Fruit fly (Drosophila melanogaster): ENCODE measurements around the gene CG14341.

The CG14341 gene

DNA sequence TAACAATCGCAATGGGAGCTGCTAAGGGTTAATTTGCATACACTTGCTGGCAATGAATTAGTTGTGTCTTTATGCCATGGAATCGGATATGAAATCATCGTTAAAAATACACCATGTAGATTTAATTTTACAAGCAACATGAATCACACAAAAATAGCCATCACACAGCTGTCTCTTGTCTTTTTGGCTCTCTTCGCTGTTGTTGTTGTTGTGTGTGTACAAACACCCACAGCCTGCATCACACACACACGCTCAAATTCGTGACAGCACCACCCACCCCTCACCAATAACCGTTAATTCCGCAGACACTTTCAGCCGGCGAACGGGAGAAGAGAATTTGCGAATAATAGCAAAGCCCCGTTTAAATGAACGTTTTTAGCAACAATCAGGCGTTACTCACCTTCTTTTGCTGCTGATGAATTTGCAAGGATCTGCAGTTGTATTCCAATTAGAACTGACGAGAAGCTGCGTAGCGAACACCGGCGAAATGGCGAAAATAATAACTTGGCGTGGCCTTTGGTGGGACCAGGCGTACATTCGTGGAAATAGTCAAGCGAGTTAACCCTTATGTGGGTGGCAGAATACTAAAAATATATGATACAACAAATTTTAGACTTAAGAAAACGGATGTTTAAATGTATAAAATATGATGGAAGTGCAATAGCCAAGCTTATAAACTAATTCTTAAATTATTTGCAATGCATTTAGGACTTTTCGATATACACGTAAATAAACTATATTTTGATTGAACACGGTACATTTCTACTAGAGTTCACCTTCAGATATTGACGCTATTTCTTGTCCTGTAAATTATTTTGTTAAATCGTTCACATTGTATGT is 8.4 kb upstream of the CG14341 start, which contains the start of gene capt (continued):
- TF ChIP-seq Lpt (GFP tag; optimal IDR thresholded peaks at IDR 0.05) (no peak), net (GFP tag; optimal IDR thresholded peaks at IDR 0.05) (no peak), svp (GFP tag) (peak; percentile 74), ss (GFP tag; optimal IDR thresholded peaks at IDR 0.05) (peak; percentile 33 to 50), CG34406 (GFP tag; optimal IDR thresholded peaks at IDR 0.05) (peak; percentile 27), Met (GFP tag; optimal IDR thresholded peaks at IDR 0.05) (peak; percentile 59), CG31627 (GFP tag; optimal IDR thresholded peaks at IDR 0.05) (peak; percentile 65), CG3032 (tag; optimal IDR thresholded peaks at IDR 0.05) (peak; percentile 51), fd85E (GFP tag; optimal IDR thresholded peaks at IDR 0.05) (no peak), fkh (GFP tag; optimal IDR thresholded peaks at IDR 0.05) (peak; percentile 30), CG8632 (GFP tag; optimal IDR thresholded peaks at IDR 0.05) (no peak), acj6 (GFP tag; optimal IDR thresholded peaks at IDR 0.05) (no peak), CG9139 (GFP tag; optimal IDR thresholded peaks at IDR 0.05) (no peak), CG11294 (GFP tag; IDR thresholded peaks at IDR 0.05) (no peak), CG7368 (GFP tag; optimal IDR thresholded peaks at IDR 0.05) (no peak), CG8319 (GFP tag; optimal IDR thresholded peaks at IDR 0.05) (no peak), OdsH (GFP tag; optimal IDR thresholded peaks at IDR 0.05) (no peak), CG1621 (tag; optimal IDR thresholded peaks at IDR 0.05) (no peak), Eip78C (GFP tag) (peak; percentile 66), Eip75B (GFP tag; optimal IDR thresholded peaks at IDR 0.05) (no peak), CG6854 (GFP tag; optimal IDR thresholded peaks at IDR 0.05) (no peak), Ets96B (tag; optimal IDR thresholded peaks at IDR 0.05) (peak; percentile 33), CG15336 (GFP tag; IDR thresholded peaks at IDR 0.05) (peak; percentile 37; the same call in 1 of the 2 replicates), CG6276 (GFP tag; optimal IDR thresholded peaks at IDR 0.05) (no peak), CG16779 (tag; optimal IDR thresholded peaks at IDR 0.05) (no peak), CG6792 (GFP tag; optimal IDR thresholded peaks at IDR 0.05) (no peak), Blimp-1 (GFP tag; optimal IDR thresholded peaks at IDR 0.05) (no peak), eg (GFP tag; IDR thresholded peaks at IDR 0.05) (peak; percentile 55; the same call in 1 of the 3 replicates), spab (GFP tag; optimal IDR thresholded peaks at IDR 0.05) (no peak), CG3919 (GFP tag; optimal IDR thresholded peaks at IDR 0.05) (no peak), Hr38 (GFP tag; optimal IDR thresholded peaks at IDR 0.05) (no peak), achi (GFP tag; optimal IDR thresholded peaks at IDR 0.05) (no peak), topi (GFP tag; optimal IDR thresholded peaks at IDR 0.05) (peak; percentile 27)

- TF ChIP-seq Hr4 (GFP tag; optimal IDR thresholded peaks at IDR 0.05) (no peak), svp (GFP tag) (peak; percentile 35), eg (GFP tag; IDR thresholded peaks at IDR 0.05) (peak; percentile 35; the same call in 1 of the 3 replicates), fd85E (GFP tag; optimal IDR thresholded peaks at IDR 0.05) (no peak)
Observed at dm6 chr2L:1158519-1159319, 7.6 kb upstream of the CG14341 start, which contains the start of gene Tango14. Gene Tango14 (plus strand): TSS chr2L:1158661.

DNA sequence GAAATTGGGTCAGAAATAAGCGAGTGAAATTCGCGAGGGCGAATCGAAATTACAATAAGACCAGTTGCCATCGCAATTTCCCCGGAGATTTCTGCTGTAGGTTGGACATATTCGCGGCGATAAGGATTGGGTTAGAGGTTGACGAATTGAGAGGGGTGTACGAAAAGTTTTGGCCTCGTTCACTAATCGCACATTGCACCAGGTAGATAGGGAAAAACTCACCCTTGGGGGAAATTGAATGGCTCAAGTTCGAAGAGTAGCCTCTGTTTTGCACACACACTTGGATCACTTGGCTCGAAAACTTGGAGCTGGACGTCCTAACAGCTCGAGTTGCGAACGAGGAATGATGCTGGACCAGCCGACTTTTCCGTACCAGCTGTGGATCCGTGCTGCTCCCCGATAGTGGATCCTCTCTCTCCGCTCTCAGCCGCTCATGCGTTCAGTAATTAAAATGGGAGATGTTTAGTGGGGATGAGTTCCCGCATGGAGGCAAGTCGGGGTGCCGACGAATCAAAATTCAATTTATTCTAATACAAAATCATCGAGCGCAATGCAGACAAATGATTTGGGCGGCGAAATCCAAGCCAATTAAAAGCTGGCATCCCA is 2.7 kb upstream of the CG14341 start, which contains the start of gene CG5080:
TSS of gene CG5080 (minus strand) at position 349 of the 606 bp plus-strand sequence.
- peak; percentile 14 for TF ChIP-seq Eip75B (GFP tag; optimal IDR thresholded peaks at IDR 0.05)
- no peak for TF ChIP-seq CG6163 (GFP tag; IDR thresholded peaks at IDR 0.05)
- TF ChIP-seq Sox15 (GFP tag; optimal IDR thresholded peaks at IDR 0.05), result no peak
- peak; percentile 60 for TF ChIP-seq Eip78C (GFP tag)
- TF ChIP-seq CG7368 (GFP tag; optimal IDR thresholded peaks at IDR 0.05), result no peak
- TF ChIP-seq CG8632 (GFP tag; optimal IDR thresholded peaks at IDR 0.05), result no peak
- TF ChIP-seq eg (GFP tag; IDR thresholded peaks at IDR 0.05), result no peak
- no peak for TF ChIP-seq OdsH (GFP tag; optimal IDR thresholded peaks at IDR 0.05)
- no peak for TF ChIP-seq CG9139 (GFP tag; optimal IDR thresholded peaks at IDR 0.05)
- TF ChIP-seq svp (GFP tag), result peak; percentile 100
